Worm (Caenorhabditis elegans) whole organism, L4/young adult: ENCODE results near the gene C34H4.5.

Experiments
- dao-5 ChIP-seq: sonication (generic microtip); optimal IDR thresholded peaks from 2 replicates; lab custom pipeline; 2016; ENCODE audit warnings: missing genotype, missing genetic modification characterization, moderate library complexity, missing compliant biosample characterization
- him-1 ChIP-seq: sonication (generic microtip); optimal IDR thresholded peaks from 2 replicates; lab custom pipeline; 2016; ENCODE audit warnings: missing genotype, missing genetic modification reagents, missing genetic modification characterization, missing compliant biosample characterization

DNA sequence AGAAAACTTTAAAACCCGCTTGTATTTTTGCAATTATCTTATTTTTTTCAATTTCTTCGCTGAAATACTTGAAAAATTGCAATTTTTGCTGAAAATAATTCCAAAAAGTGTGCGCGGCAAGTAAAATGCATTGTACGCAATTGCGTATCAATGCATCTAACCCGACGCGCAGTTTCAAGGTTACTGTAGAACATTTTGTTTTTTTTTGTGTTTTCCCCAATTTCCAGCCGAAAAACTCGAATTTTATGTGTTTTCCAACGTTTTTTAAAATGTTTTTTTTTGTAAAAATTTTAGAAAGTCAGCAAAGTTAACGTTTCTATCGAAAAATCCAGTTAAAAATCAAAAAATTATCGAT lies 53.4 kb downstream of the C34H4.5 start:
- no peak for TF ChIP-seq dao-5 (tag; lab: Kevin White, UChicago)
- TF ChIP-seq him-1 (tag; lab: Kevin White, UChicago): no peak
